Worm (Caenorhabditis elegans): ENCODE results near the gene srw-103.

srw-103 gene

ce11 chrV:1731918-1732317 is 14.9 kb downstream of the srw-103 start, which contains the start of gene gst-21:
gst-21 (minus strand) TSS chrV:1732018.
- no peak for TF ChIP-seq K09A11.1 (tag; optimal IDR thresholded peaks at IDR 0.05; ENCODE audit: insufficient read depth)
- no peak for TF ChIP-seq fkh-10 (GFP tag; optimal IDR thresholded peaks at IDR 0.05)
- no peak for TF ChIP-seq ceh-18 (tag; optimal IDR thresholded peaks at IDR 0.05)
- no peak for TF ChIP-seq ceh-24 (tag; optimal IDR thresholded peaks at IDR 0.05)

DNA sequence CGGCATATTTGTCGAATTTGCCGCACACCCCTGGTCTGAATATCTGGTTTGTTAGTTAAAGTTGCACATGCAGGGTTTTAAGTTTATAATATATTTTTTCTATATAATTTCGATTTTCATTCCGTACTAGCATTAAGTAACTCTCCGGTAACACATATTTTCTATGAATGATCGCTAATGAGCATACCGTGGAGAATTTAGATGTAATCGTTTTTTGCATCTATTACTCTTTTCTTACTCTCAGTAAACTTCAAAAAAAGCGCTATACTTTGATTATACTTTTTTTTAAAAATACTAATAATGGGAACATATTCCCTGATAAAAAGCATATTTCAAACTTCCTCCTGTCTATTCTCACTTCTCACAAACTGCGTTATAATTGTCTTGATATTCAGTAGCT is 17.6 kb downstream of the srw-103 start, which contains the start of gene str-160:
TSS of gene str-160 (plus strand) at position 301 of the 400 bp plus-strand sequence.
- TF ChIP-seq odd-2 (tag; optimal IDR thresholded peaks at IDR 0.05), result no peak
- no peak for TF ChIP-seq C38D4.7 (GFP tag; optimal IDR thresholded peaks at IDR 0.05)
- TF ChIP-seq pqm-1 (tag; optimal IDR thresholded peaks at IDR 0.05), result no peak
- TF ChIP-seq unc-3 (GFP tag; conservative IDR thresholded peaks at IDR 0.05), result no peak
- TF ChIP-seq unc-3 (tag; optimal IDR thresholded peaks at IDR 0.05), result no peak
- TF ChIP-seq F13H6.1 (tag; optimal IDR thresholded peaks at IDR 0.05), result no peak

DNA sequence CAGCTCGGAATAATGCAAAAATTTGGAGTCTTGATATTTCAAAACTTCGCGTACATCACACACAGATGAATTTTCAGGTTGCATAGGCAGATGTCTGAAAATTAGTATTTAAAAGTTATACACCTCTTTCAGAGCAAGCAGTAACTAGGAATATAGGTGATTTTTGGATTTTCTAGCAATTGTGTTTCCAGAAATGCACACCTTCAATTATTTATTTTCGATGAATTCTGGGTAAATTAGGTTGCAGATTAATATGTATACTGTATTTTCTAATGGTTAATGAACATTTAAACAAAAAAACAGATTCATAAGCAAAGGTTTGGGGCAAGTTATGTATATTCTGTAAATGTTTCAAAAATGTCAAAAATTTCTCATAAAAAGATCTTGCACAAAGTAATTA is 24.1 kb downstream of the srw-103 start, which contains the start of gene srab-25:
TSS of gene srab-25 (minus strand) at position 101 of the 400 bp plus-strand sequence.
- no peak for TF ChIP-seq ztf-16 (tag; optimal IDR thresholded peaks at IDR 0.05)
- no peak for TF ChIP-seq fax-1 (tag; optimal IDR thresholded peaks at IDR 0.05)
- TF ChIP-seq elt-2 (tag; optimal IDR thresholded peaks at IDR 0.05), result no peak
- no peak for TF ChIP-seq ceh-22 (tag; optimal IDR thresholded peaks at IDR 0.05)
- TF ChIP-seq ceh-19 (GFP tag; optimal IDR thresholded peaks at IDR 0.05), result no peak
- no peak for TF ChIP-seq fkh-10 (GFP tag; optimal IDR thresholded peaks at IDR 0.05)
- no peak for TF ChIP-seq nfya-1 (tag; optimal IDR thresholded peaks at IDR 0.05)
- no peak for TF ChIP-seq ceh-9 (tag; optimal IDR thresholded peaks at IDR 0.05)
- TF ChIP-seq pros-1 (tag; optimal IDR thresholded peaks at IDR 0.05), result no peak
- no peak for TF ChIP-seq hlh-8 (tag; optimal IDR thresholded peaks at IDR 0.05)

DNA sequence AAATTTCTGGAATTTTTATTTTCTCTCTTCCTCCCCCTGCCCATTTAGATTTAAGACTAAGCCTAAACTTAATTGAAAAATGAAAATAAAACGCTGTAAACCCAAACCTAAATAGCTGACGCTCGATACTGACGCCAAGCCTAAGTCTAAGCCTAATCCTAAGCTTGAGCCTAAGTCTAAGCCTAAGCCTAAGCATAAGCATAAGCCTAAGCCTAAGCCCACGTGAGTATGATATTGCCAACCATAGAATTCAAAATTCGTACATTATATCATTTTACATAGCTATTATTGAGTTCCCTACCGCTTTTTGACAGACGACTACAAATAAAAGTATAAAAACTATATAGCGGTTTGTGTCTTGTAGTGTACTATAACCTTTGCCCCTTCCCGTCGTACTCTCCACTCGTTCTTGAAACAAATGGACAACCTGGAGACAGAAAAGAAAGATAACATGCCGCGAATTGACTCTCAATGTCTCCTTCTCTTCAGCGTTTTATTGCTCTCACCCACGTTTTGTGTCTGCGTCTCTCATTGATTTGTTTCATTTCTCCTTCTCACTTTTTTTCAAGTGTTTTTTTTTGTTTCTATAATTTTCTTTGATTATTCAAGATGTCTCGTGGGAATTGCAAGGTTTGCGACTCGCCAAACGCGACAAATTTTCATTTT is 26.3 kb downstream of the srw-103 start, which contains the start of gene nhr-256:
TSS of gene nhr-256 (plus strand) at position 567 of the 666 bp plus-strand sequence.
- peak; percentile 2 for TF ChIP-seq pqm-1 (tag; optimal IDR thresholded peaks at IDR 0.05)
- no peak for TF ChIP-seq zip-5 (tag; optimal IDR thresholded peaks at IDR 0.05)
- TF ChIP-seq pros-1 (tag; optimal IDR thresholded peaks at IDR 0.05), result no peak
- no peak for TF ChIP-seq mec-3 (tag; optimal IDR thresholded peaks at IDR 0.05; ENCODE audit: borderline replicate concordance)
- no peak for TF ChIP-seq hlh-8 (tag; optimal IDR thresholded peaks at IDR 0.05)
- TF ChIP-seq nfya-1 (tag; optimal IDR thresholded peaks at IDR 0.05), result peak; percentile 33
- TF ChIP-seq dve-1 (tag; optimal IDR thresholded peaks at IDR 0.05), result peak; percentile 17
- TF ChIP-seq ztf-16 (tag; optimal IDR thresholded peaks at IDR 0.05), result no peak
- TF ChIP-seq ceh-48 (tag; optimal IDR thresholded peaks at IDR 0.05), result no peak
- TF ChIP-seq unc-86 (tag; optimal IDR thresholded peaks at IDR 0.05), result no peak
- no peak for TF ChIP-seq nhr-11 (tag; optimal IDR thresholded peaks at IDR 0.05)
- no peak for TF ChIP-seq fkh-10 (GFP tag; optimal IDR thresholded peaks at IDR 0.05)
- no peak for TF ChIP-seq ceh-14 (tag; optimal IDR thresholded peaks at IDR 0.05)
- no peak for TF ChIP-seq madf-2 (tag; optimal IDR thresholded peaks at IDR 0.05)
- TF ChIP-seq elt-2 (tag; optimal IDR thresholded peaks at IDR 0.05), result peak; percentile 64
- TF ChIP-seq ceh-9 (tag; optimal IDR thresholded peaks at IDR 0.05), result no peak
- TF ChIP-seq che-1 (tag; optimal IDR thresholded peaks at IDR 0.05), result no peak
- TF ChIP-seq Y22D7AL.16 (tag; optimal IDR thresholded peaks at IDR 0.05), result no peak
- TF ChIP-seq ceh-18 (tag; optimal IDR thresholded peaks at IDR 0.05), result peak; percentile 21
- TF ChIP-seq pha-4 (tag; optimal IDR thresholded peaks at IDR 0.05), result no peak
- TF ChIP-seq ceh-30 (tag; optimal IDR thresholded peaks at IDR 0.05), result peak; percentile 80
- no peak for TF ChIP-seq hlh-15 (tag; optimal IDR thresholded peaks at IDR 0.05)
- peak; percentile 28 for TF ChIP-seq unc-55 (GFP tag; optimal IDR thresholded peaks at IDR 0.05)
- TF ChIP-seq pax-1 (tag; optimal IDR thresholded peaks at IDR 0.05), result no peak
- TF ChIP-seq ref-2 (tag; optimal IDR thresholded peaks at IDR 0.05), result no peak
- peak; percentile 4 for TF ChIP-seq unc-42 (tag; optimal IDR thresholded peaks at IDR 0.05)
- TF ChIP-seq ceh-6 (GFP tag; optimal IDR thresholded peaks at IDR 0.05), result no peak
- no peak for TF ChIP-seq unc-3 (GFP tag; conservative IDR thresholded peaks at IDR 0.05)
- TF ChIP-seq unc-3 (tag; optimal IDR thresholded peaks at IDR 0.05), result no peak
- peak; percentile 33 for TF ChIP-seq tbx-2 (tag; optimal IDR thresholded peaks at IDR 0.05)
- peak; percentile 22 for TF ChIP-seq ets-4 (tag; optimal IDR thresholded peaks at IDR 0.05)
- TF ChIP-seq ceh-24 (tag; optimal IDR thresholded peaks at IDR 0.05), result no peak
- TF ChIP-seq lin-11 (tag; optimal IDR thresholded peaks at IDR 0.05), result no peak
- TF ChIP-seq ttx-3 (tag; optimal IDR thresholded peaks at IDR 0.05), result no peak
- no peak for TF ChIP-seq odd-2 (tag; optimal IDR thresholded peaks at IDR 0.05)
- no peak for TF ChIP-seq ahr-1 (tag; optimal IDR thresholded peaks at IDR 0.05)
- TF ChIP-seq gmeb-2 (tag; optimal IDR thresholded peaks at IDR 0.05), result no peak
- no peak for TF ChIP-seq ceh-2 (tag; optimal IDR thresholded peaks at IDR 0.05)

All from whole organism, late embryonic.